Fruit fly (Drosophila melanogaster): ENCODE measurements around the gene CG2218.

DNA sequence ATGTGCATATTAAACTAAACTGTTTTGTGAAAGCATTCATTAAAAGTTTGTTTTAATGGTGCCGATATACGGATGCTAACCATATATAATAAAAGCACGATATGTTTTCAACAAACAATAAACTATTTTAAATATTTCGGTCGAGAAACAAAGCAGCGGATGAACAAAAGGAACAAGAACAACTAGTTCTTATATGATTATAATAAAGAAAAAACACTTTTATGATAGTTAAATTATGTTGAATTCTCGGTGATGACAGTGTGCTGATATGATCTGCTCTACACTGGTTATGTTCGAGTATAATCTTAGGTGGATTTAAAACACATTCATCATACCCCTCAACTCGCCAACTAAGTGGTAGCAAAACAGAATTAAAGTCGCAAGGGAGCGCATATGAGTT, 47.8 kb upstream of the CG2218 start:
- no peak for TF ChIP-seq OdsH (GFP tag; optimal IDR thresholded peaks at IDR 0.05)
- no peak for TF ChIP-seq CG8632 (GFP tag; optimal IDR thresholded peaks at IDR 0.05)
- TF ChIP-seq CG6854 (GFP tag; optimal IDR thresholded peaks at IDR 0.05): no peak
- no peak for TF ChIP-seq cyc (GFP tag; optimal IDR thresholded peaks at IDR 0.05)
- no peak for TF ChIP-seq Ets21C (GFP tag; optimal IDR thresholded peaks at IDR 0.05)
- no peak for TF ChIP-seq Hr39 (GFP tag; optimal IDR thresholded peaks at IDR 0.05)
- TF ChIP-seq Sox102F (GFP tag; optimal IDR thresholded peaks at IDR 0.05): no peak
- TF ChIP-seq svp (GFP tag): no peak
- TF ChIP-seq CG11902 (GFP tag; optimal IDR thresholded peaks at IDR 0.05): no peak
- TF ChIP-seq Met (GFP tag; optimal IDR thresholded peaks at IDR 0.05): no peak
